Worm (Caenorhabditis elegans) whole organism, L4 larva: ENCODE measurements around the gene T08G5.15.

Experiments used
- D1046.2 ChIP-seq: fragments of 200-800 bp; sonication (Bioruptor generic); IDR thresholded peaks from 2 replicates; pipeline ENCODE4 v1.3.6; 2022; ENCODE audit warnings: missing genetic modification characterization, missing compliant biosample characterization
- F10B5.3 ChIP-seq: sonication (generic microtip); optimal IDR thresholded peaks from 2 replicates; lab custom pipeline; 2016; ENCODE audit warnings: mild to moderate bottlenecking, missing genetic modification characterization, missing compliant biosample characterization
- R02D3.7 ChIP-seq: fragments of 150-350 bp; sonication (generic microtip); optimal IDR thresholded peaks from 3 replicates; lab custom pipeline; 2014; ENCODE audit warnings: missing biosample characterization, missing genetic modification characterization
- T20F7.1 ChIP-seq: fragments of 200-800 bp; sonication (Bioruptor generic); optimal IDR thresholded peaks from 2 replicates; lab custom pipeline; 2018; ENCODE audit warnings: mild to moderate bottlenecking, missing genetic modification characterization, missing compliant biosample characterization
- aha-1 ChIP-seq: fragments of 150-350 bp; peaks from one replicate; lab custom pipeline; 2014; ENCODE audit warnings: missing biosample characterization, missing genetic modification characterization
- aly-2 ChIP-seq: sonication (generic microtip); optimal IDR thresholded peaks from 2 replicates; lab custom pipeline; 2018; ENCODE audit warnings: missing biosample characterization, missing genetic modification characterization
- ama-1 ChIP-seq: fragments of 150-350 bp; optimal IDR thresholded peaks from 2 replicates; lab custom pipeline; 2014; ENCODE audit warnings: inconsistent platforms, mixed read lengths
- arid-1 ChIP-seq: fragments of 200-800 bp; sonication (Bioruptor generic); conservative IDR thresholded peaks from 2 replicates; pipeline ENCODE4 v1.3.6; 2022; ENCODE audit warnings: missing genetic modification reagents, missing genetic modification characterization, missing compliant biosample characterization
- attf-4 ChIP-seq: sonication (generic microtip); optimal IDR thresholded peaks from 3 replicates; lab custom pipeline; 2017; ENCODE audit warnings: missing biosample characterization, missing genetic modification characterization
- ceh-32 ChIP-seq: sonication (generic microtip); optimal IDR thresholded peaks from 2 replicates; lab custom pipeline; 2016; ENCODE audit warnings: mild to moderate bottlenecking, missing genetic modification characterization, missing compliant biosample characterization; ENCODE audit not compliant: poor library complexity
- ces-1 ChIP-seq: fragments of 150-350 bp; sonication (generic microtip); optimal IDR thresholded peaks from 4 replicates; lab custom pipeline; 2014; ENCODE audit warnings: missing biosample characterization, missing genetic modification reagents, missing genetic modification characterization
- daf-16 ChIP-seq, 3 experiments: sonication (generic microtip); optimal IDR thresholded peaks; 2 replicates each; lab custom pipeline; 2016 to 2017; ENCODE audit warnings: missing genetic modification characterization in 3 of 3, missing genetic modification reagents in 3 of 3, mild to moderate bottlenecking in 2 of 3, missing compliant biosample characterization in 2 of 3, missing biosample characterization in 1 of 3, moderate library complexity in 1 of 3
- daf-19 ChIP-seq: fragments of 200-800 bp; sonication (Bioruptor generic); conservative IDR thresholded peaks from 2 replicates; pipeline ENCODE4 v1.3.6; 2022; ENCODE audit warnings: missing genetic modification characterization, missing compliant biosample characterization
- dmd-8 ChIP-seq: fragments of 200-800 bp; sonication (Bioruptor generic); IDR thresholded peaks from 2 replicates; pipeline ENCODE4 v1.3.6; 2022; ENCODE audit warnings: missing genetic modification characterization, missing compliant biosample characterization
- dpl-1 ChIP-seq: fragments of 150-350 bp; optimal IDR thresholded peaks from 2 replicates; lab custom pipeline; 2014; ENCODE audit warnings: missing biosample characterization, missing genetic modification reagents, missing genetic modification characterization
- dve-1 ChIP-seq: sonication (generic microtip); optimal IDR thresholded peaks from 2 replicates; lab custom pipeline; 2017; ENCODE audit warnings: antibody characterized with exemption, mild to moderate bottlenecking, missing genetic modification characterization, missing compliant biosample characterization; ENCODE audit not compliant: insufficient read depth
- fos-1 ChIP-seq: fragments of 150-350 bp; optimal IDR thresholded peaks from 2 replicates; lab custom pipeline; 2014; ENCODE audit warnings: missing biosample characterization, missing genetic modification characterization
- hif-1 ChIP-seq, 2 experiments: sonication (generic microtip); optimal IDR thresholded peaks; 2 replicates each; lab custom pipeline; 2016 to 2017; ENCODE audit warnings: missing compliant biosample characterization in 2 of 2, missing genetic modification characterization in 2 of 2, missing genetic modification reagents in 2 of 2, missing genotype in 2 of 2, mild to moderate bottlenecking in 1 of 2
- hlh-30 ChIP-seq: sonication (generic microtip); optimal IDR thresholded peaks from 2 replicates; lab custom pipeline; 2017; ENCODE audit warnings: antibody characterized with exemption, mild to moderate bottlenecking, missing genetic modification characterization, missing compliant biosample characterization; ENCODE audit not compliant: insufficient read depth
- lim-7 ChIP-seq: fragments of 200-800 bp; sonication (Bioruptor generic); IDR thresholded peaks from 2 replicates; pipeline ENCODE4 v1.3.6; 2022; ENCODE audit warnings: missing genetic modification characterization, missing compliant biosample characterization
- lin-1 ChIP-seq: fragments of 200-800 bp; sonication (Bioruptor generic); IDR thresholded peaks from 2 replicates; pipeline ENCODE4 v1.3.6; 2022; ENCODE audit warnings: missing genetic modification reagents, missing genetic modification characterization, missing compliant biosample characterization
- lin-29 ChIP-seq: fragments of 200-800 bp; sonication (Bioruptor generic); IDR thresholded peaks from 2 replicates; pipeline ENCODE4 v1.3.6; 2022; ENCODE audit warnings: missing genetic modification reagents, missing genetic modification characterization, missing compliant biosample characterization
- lsy-2 ChIP-seq, 2 experiments: fragments of 150-350 bp in 1 of 2; sonication (generic microtip) in 1 of 2; optimal IDR thresholded peaks; 2 replicates each; lab custom pipeline; 2014 to 2017; ENCODE audit warnings: missing biosample characterization in 2 of 2, missing genetic modification characterization in 2 of 2
- mes-2 ChIP-seq: sonication (generic microtip); optimal IDR thresholded peaks from 2 replicates; lab custom pipeline; 2016; ENCODE audit warnings: missing genotype, mild to moderate bottlenecking, missing genetic modification characterization, missing compliant biosample characterization; ENCODE audit not compliant: poor library complexity, severe bottlenecking
- mxl-2 ChIP-seq: fragments of 200-800 bp; sonication (Bioruptor generic); conservative IDR thresholded peaks from 2 replicates; pipeline ENCODE4 v1.3.6; 2022; ENCODE audit warnings: missing genetic modification reagents, missing genetic modification characterization, missing compliant biosample characterization
- nhr-102 ChIP-seq: sonication (generic microtip); optimal IDR thresholded peaks from 2 replicates; lab custom pipeline; 2016; ENCODE audit warnings: mild to moderate bottlenecking, missing genetic modification characterization, moderate library complexity, missing compliant biosample characterization
- nhr-28 ChIP-seq: fragments of 150-350 bp; optimal IDR thresholded peaks from 2 replicates; lab custom pipeline; 2014; ENCODE audit warnings: missing biosample characterization, missing genetic modification characterization
- nhr-41 ChIP-seq: fragments of 200-800 bp; sonication (Bioruptor generic); IDR thresholded peaks from 2 replicates; pipeline ENCODE4 v1.3.6; 2022; ENCODE audit warnings: missing genetic modification reagents, missing genetic modification characterization, missing compliant biosample characterization
- nhr-48 ChIP-seq: sonication (generic microtip); optimal IDR thresholded peaks from 2 replicates; lab custom pipeline; 2016; ENCODE audit warnings: mild to moderate bottlenecking, missing genetic modification characterization, missing compliant biosample characterization
- nhr-76 ChIP-seq: fragments of 150-350 bp; optimal IDR thresholded peaks from 2 replicates; lab custom pipeline; 2014; ENCODE audit warnings: missing biosample characterization, missing genetic modification characterization
- nhr-77 ChIP-seq: fragments of 150-350 bp; optimal IDR thresholded peaks from 2 replicates; lab custom pipeline; 2014; ENCODE audit warnings: missing biosample characterization, missing genetic modification characterization
- php-3 ChIP-seq: fragments of 200-800 bp; sonication (Bioruptor generic); IDR thresholded peaks from 2 replicates; pipeline ENCODE4 v1.3.6; 2022; ENCODE audit warnings: missing genetic modification reagents, missing genetic modification characterization, missing compliant biosample characterization
- pqm-1 ChIP-seq: sonication (generic microtip); optimal IDR thresholded peaks from 2 replicates; lab custom pipeline; 2017; ENCODE audit warnings: missing biosample characterization, missing genetic modification characterization
- rbr-2 ChIP-seq: sonication (generic microtip); optimal IDR thresholded peaks from 2 replicates; lab custom pipeline; 2016; ENCODE audit warnings: missing genotype, missing genetic modification characterization, missing compliant biosample characterization
- saeg-2 ChIP-seq: fragments of 200-800 bp; sonication (Bioruptor generic); IDR thresholded peaks from 2 replicates; pipeline ENCODE4 v1.3.6; 2022; ENCODE audit warnings: missing genetic modification reagents, missing genetic modification characterization, missing compliant biosample characterization
- spr-1 ChIP-seq: sonication (generic microtip); optimal IDR thresholded peaks from 2 replicates; lab custom pipeline; 2016; ENCODE audit warnings: mild to moderate bottlenecking, missing genetic modification characterization, missing compliant biosample characterization
- tag-97 ChIP-seq: fragments of 200-800 bp; sonication (Bioruptor generic); IDR thresholded peaks from 2 replicates; pipeline ENCODE4 v1.3.6; 2022; ENCODE audit warnings: missing genetic modification characterization, missing compliant biosample characterization
- vab-7 ChIP-seq: fragments of 200-800 bp; sonication (Bioruptor generic); IDR thresholded peaks from 2 replicates; pipeline ENCODE4 v1.3.6; 2022; ENCODE audit warnings: missing genetic modification reagents, missing genetic modification characterization, missing compliant biosample characterization
- zag-1 ChIP-seq: fragments of 150-350 bp; optimal IDR thresholded peaks from 2 replicates; lab custom pipeline; 2014; ENCODE audit warnings: missing biosample characterization, missing genetic modification characterization
- ztf-11 ChIP-seq: fragments of 150-350 bp; optimal IDR thresholded peaks from 2 replicates; lab custom pipeline; 2014; ENCODE audit warnings: missing biosample characterization, missing genetic modification characterization

T08G5.15 gene

ce11 chrV:13986823-13987222, 36.2 kb downstream of the T08G5.15 start (continued):
- peak; percentile 95 for TF ChIP-seq pqm-1
- TF ChIP-seq nhr-28 = peak; percentile 88
- TF ChIP-seq php-3 (GFP tag; lab: Robert Waterston, UW) = peak; percentile 65
- no peak for TF ChIP-seq daf-16 (GFP tag; optimal IDR thresholded peaks at IDR 0.05; lab: Kevin White, UChicago)
- TF ChIP-seq daf-16 (tag; optimal IDR thresholded peaks at IDR 0.05; lab: Kevin White, UChicago) = peak; percentile 58
- TF ChIP-seq vab-7 (GFP tag; lab: Robert Waterston, UW) = no peak
- TF ChIP-seq rbr-2 (tag; lab: Kevin White, UChicago) = no peak
- TF ChIP-seq daf-19 (GFP tag; lab: Robert Waterston, UW) = no peak
- TF ChIP-seq nhr-48 (tag; lab: Kevin White, UChicago) = peak; percentile 26
- TF ChIP-seq T20F7.1 (GFP tag; lab: Kevin White, UChicago) = peak; percentile 46
- TF ChIP-seq F10B5.3 (tag; lab: Kevin White, UChicago) = no peak
- TF ChIP-seq hlh-30 (tag; lab: Kevin White, UChicago) = peak; percentile 2
- TF ChIP-seq dpl-1 (GFP tag; lab: Kevin White, UChicago) = no peak
- peak; percentile 43 for TF ChIP-seq nhr-77 (tag; lab: Kevin White, UChicago)
- TF ChIP-seq lin-1 (GFP tag; lab: Robert Waterston, UW) = peak; percentile 7; the same call in 1 of the 2 replicates
- TF ChIP-seq nhr-76 (tag; lab: Kevin White, UChicago) = no peak
- TF ChIP-seq nhr-102 = peak; percentile 38
- no peak for TF ChIP-seq ces-1
- peak in 1 of 2 experiments; percentile 56 for TF ChIP-seq hif-1 (tag; optimal IDR thresholded peaks at IDR 0.05; lab: Kevin White, UChicago)
- 0 out of 2 replicates have a peak, but pooled peaks have one; percentile 9 for TF ChIP-seq arid-1 (GFP tag; lab: Robert Waterston, UW)
- TF ChIP-seq dve-1 (tag; lab: Kevin White, UChicago) = peak; percentile 84

ce11 chrV:13984828-13985227, 38.1 kb downstream of the T08G5.15 start, which contains the start of gene end-1:
TSS of gene end-1 (plus strand) at chrV:13985128.
- no peak for TF ChIP-seq nhr-77 (tag; lab: Kevin White, UChicago)
- TF ChIP-seq vab-7 (GFP tag; lab: Robert Waterston, UW) = no peak
- TF ChIP-seq ztf-11 (tag; lab: Kevin White, UChicago) = no peak
- no peak for TF ChIP-seq nhr-41 (GFP tag; lab: Robert Waterston, UW)
- TF ChIP-seq spr-1 (tag; lab: Kevin White, UChicago) = no peak
- no peak for TF ChIP-seq R02D3.7 (tag; lab: Kevin White, UChicago)
- no peak for TF ChIP-seq aly-2
- TF ChIP-seq daf-16 (GFP tag; optimal IDR thresholded peaks at IDR 0.05; lab: Kevin White, UChicago) = no peak
- TF ChIP-seq daf-16 (tag; optimal IDR thresholded peaks at IDR 0.05; lab: Kevin White, UChicago) = no peak
- no peak for TF ChIP-seq D1046.2
- TF ChIP-seq tag-97 = no peak
- no peak for TF ChIP-seq ceh-32 (tag; lab: Kevin White, UChicago)
- TF ChIP-seq attf-4 = no peak
- no peak for TF ChIP-seq lim-7
- TF ChIP-seq mxl-2 (GFP tag; lab: Robert Waterston, UW) = no peak
- no peak for TF ChIP-seq dmd-8 (GFP tag; lab: Robert Waterston, UW)
- TF ChIP-seq fos-1 = no peak
- TF ChIP-seq ama-1 (lab: Kevin White, UChicago) = no peak

DNA sequence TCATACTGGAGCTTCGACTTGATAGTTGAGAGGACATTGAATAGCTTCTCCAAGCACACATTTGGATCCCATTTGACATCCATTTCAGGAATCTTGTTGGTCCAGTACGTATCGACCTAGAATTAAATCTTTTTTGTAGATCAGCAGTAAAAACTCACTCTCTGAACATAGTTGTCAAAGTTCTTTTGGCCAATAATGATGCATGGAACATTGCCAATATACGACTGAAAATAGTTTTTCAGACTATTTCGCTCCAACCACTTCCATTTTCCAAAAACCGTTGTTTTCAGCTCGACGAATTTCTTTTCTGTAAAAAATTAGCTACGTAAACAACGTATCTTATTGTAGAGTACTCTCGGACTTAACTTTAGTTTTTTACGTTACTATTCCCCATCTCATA, 41.3 kb downstream of the T08G5.15 start:
- TF ChIP-seq aha-1 (tag; lab: Kevin White, UChicago) (peak; percentile 91), lin-29 (GFP tag; lab: Robert Waterston, UW) (no peak), zag-1 (tag; lab: Kevin White, UChicago) (no peak), saeg-2 (no peak), lsy-2 (tag; optimal IDR thresholded peaks at IDR 0.05; lab: Kevin White, UChicago) (no peak), mes-2 (tag; lab: Kevin White, UChicago) (no peak)
